Worm (Caenorhabditis elegans) whole organism, L2 larva: ENCODE measurements around the gene F44E7.5.

ENCODE experiments used
- C34F6.9 ChIP-seq: fragments of 150-350 bp; optimal IDR thresholded peaks from 2 replicates; lab custom pipeline; 2014; ENCODE audit warnings: missing biosample characterization, missing genetic modification characterization
- F13H6.1 ChIP-seq: sonication (generic microtip); optimal IDR thresholded peaks from 2 replicates; lab custom pipeline; 2016; ENCODE audit warnings: missing genetic modification characterization, missing compliant biosample characterization
- R02D3.7 ChIP-seq: fragments of 150-350 bp; optimal IDR thresholded peaks from 2 replicates; lab custom pipeline; 2014; ENCODE audit warnings: missing biosample characterization, missing genetic modification characterization
- Y55F3AM.14 ChIP-seq: fragments of 200-800 bp; sonication (Bioruptor generic); optimal IDR thresholded peaks from 2 replicates; lab custom pipeline; 2018; ENCODE audit warnings: mild to moderate bottlenecking, missing genetic modification characterization, missing compliant biosample characterization
- ZK546.5 ChIP-seq: sonication (generic microtip); optimal IDR thresholded peaks from 2 replicates; lab custom pipeline; 2017; ENCODE audit warnings: missing biosample characterization, missing genetic modification characterization
- alr-1 ChIP-seq: fragments of 150-350 bp; optimal IDR thresholded peaks from 2 replicates; lab custom pipeline; 2014; ENCODE audit warnings: missing biosample characterization, missing genetic modification characterization
- aly-2 ChIP-seq: fragments of 150-350 bp; optimal IDR thresholded peaks from 2 replicates; lab custom pipeline; 2014; ENCODE audit warnings: missing biosample characterization, missing genetic modification characterization
- ama-1 ChIP-seq: fragments of 150-350 bp; optimal IDR thresholded peaks from 2 replicates; lab custom pipeline; 2018; ENCODE audit warnings: inconsistent platforms
- blmp-1 ChIP-seq: sonication (generic microtip); optimal IDR thresholded peaks from 2 replicates; lab custom pipeline; 2017; ENCODE audit warnings: missing genetic modification characterization, mild to moderate bottlenecking, missing compliant biosample characterization, antibody characterized with exemption, moderate library complexity; ENCODE audit not compliant: insufficient read depth
- ceh-16 ChIP-seq: fragments of 150-350 bp; optimal IDR thresholded peaks from 2 replicates; lab custom pipeline; 2014; ENCODE audit warnings: missing biosample characterization, missing genetic modification characterization
- ceh-82 ChIP-seq: fragments of 150-350 bp; optimal IDR thresholded peaks from 2 replicates; lab custom pipeline; 2014; ENCODE audit warnings: missing biosample characterization, missing genetic modification characterization
- crh-2 ChIP-seq: sonication (generic microtip); optimal IDR thresholded peaks from 2 replicates; lab custom pipeline; 2017; ENCODE audit warnings: missing biosample characterization, missing genetic modification characterization
- egl-27 ChIP-seq: sonication (generic microtip); optimal IDR thresholded peaks from 3 replicates; lab custom pipeline; 2017; ENCODE audit warnings: missing biosample characterization, missing genetic modification reagents, missing genetic modification characterization
- fos-1 ChIP-seq: fragments of 150-350 bp; optimal IDR thresholded peaks from 2 replicates; lab custom pipeline; 2014; ENCODE audit warnings: missing biosample characterization, missing genetic modification characterization
- gmeb-1 ChIP-seq: fragments of 150-350 bp; optimal IDR thresholded peaks from 2 replicates; lab custom pipeline; 2014; ENCODE audit warnings: missing biosample characterization, missing genetic modification characterization
- lin-11 ChIP-seq: fragments of 150-350 bp; sonication (generic microtip); optimal IDR thresholded peaks from 2 replicates; lab custom pipeline; 2014; ENCODE audit warnings: missing biosample characterization, missing genetic modification characterization, inconsistent platforms, mixed read lengths
- lin-13 ChIP-seq: fragments of 150-350 bp; optimal IDR thresholded peaks from 2 replicates; lab custom pipeline; 2014; ENCODE audit warnings: missing biosample characterization, missing genetic modification reagents, missing genetic modification characterization
- lin-39 ChIP-seq: fragments of 150-350 bp; optimal IDR thresholded peaks from 2 replicates; lab custom pipeline; 2014; ENCODE audit warnings: missing biosample characterization, missing genetic modification reagents, missing genetic modification characterization
- lsy-2 ChIP-seq, 2 experiments: fragments of 150-350 bp in 1 of 2; sonication (generic microtip) in 1 of 2; optimal IDR thresholded peaks; 2 replicates each; lab custom pipeline; 2014 to 2017; ENCODE audit warnings: missing biosample characterization in 2 of 2, missing genetic modification characterization in 2 of 2
- mab-5 ChIP-seq: fragments of 150-350 bp; optimal IDR thresholded peaks from 2 replicates; lab custom pipeline; 2014; ENCODE audit warnings: missing biosample characterization, missing genetic modification characterization
- mdl-1 ChIP-seq, 2 experiments: fragments of 150-350 bp in 1 of 2; sonication (generic microtip) in 1 of 2; optimal IDR thresholded peaks; 2 replicates each; lab custom pipeline; 2017; ENCODE audit warnings: missing biosample characterization in 2 of 2, missing genetic modification characterization in 2 of 2
- nhr-10 ChIP-seq: sonication (generic microtip); optimal IDR thresholded peaks from 2 replicates; lab custom pipeline; 2017; ENCODE audit warnings: missing biosample characterization, missing genetic modification characterization
- nhr-11 ChIP-seq: fragments of 150-350 bp; optimal IDR thresholded peaks from 2 replicates; lab custom pipeline; 2014; ENCODE audit warnings: missing biosample characterization, missing genetic modification characterization
- nhr-12 ChIP-seq: fragments of 150-350 bp; optimal IDR thresholded peaks from 2 replicates; lab custom pipeline; 2014; ENCODE audit warnings: missing biosample characterization, missing genetic modification characterization
- nhr-129 ChIP-seq: fragments of 150-350 bp; optimal IDR thresholded peaks from 2 replicates; lab custom pipeline; 2014; ENCODE audit warnings: missing biosample characterization, missing genetic modification characterization
- nhr-21 ChIP-seq: fragments of 150-350 bp; optimal IDR thresholded peaks from 2 replicates; lab custom pipeline; 2014; ENCODE audit warnings: missing biosample characterization, missing genetic modification characterization
- nhr-23 ChIP-seq: fragments of 150-350 bp; optimal IDR thresholded peaks from 2 replicates; lab custom pipeline; 2014; ENCODE audit warnings: missing biosample characterization, missing genetic modification reagents, missing genetic modification characterization
- nhr-25 ChIP-seq: fragments of 150-350 bp; sonication (generic microtip); optimal IDR thresholded peaks from 3 replicates; lab custom pipeline; 2014; ENCODE audit warnings: missing biosample characterization, missing genetic modification characterization
- nhr-6 ChIP-seq: fragments of 150-350 bp; optimal IDR thresholded peaks from 2 replicates; lab custom pipeline; 2014; ENCODE audit warnings: missing biosample characterization, missing genetic modification characterization
- nhr-77 ChIP-seq: fragments of 150-350 bp; optimal IDR thresholded peaks from 2 replicates; lab custom pipeline; 2014; ENCODE audit warnings: missing biosample characterization, missing genetic modification characterization
- peb-1 ChIP-seq: fragments of 150-350 bp; optimal IDR thresholded peaks from 2 replicates; lab custom pipeline; 2014; ENCODE audit warnings: missing biosample characterization, missing genetic modification characterization
- sem-4 ChIP-seq: fragments of 150-350 bp; optimal IDR thresholded peaks from 2 replicates; lab custom pipeline; 2014; ENCODE audit warnings: missing biosample characterization, missing genetic modification reagents, missing genetic modification characterization
- sma-3 ChIP-seq: sonication (generic microtip); optimal IDR thresholded peaks from 2 replicates; lab custom pipeline; 2016; ENCODE audit warnings: missing genetic modification reagents, missing genetic modification characterization, missing compliant biosample characterization
- sma-9 ChIP-seq, 2 experiments: fragments of 150-350 bp in 1 of 2; sonication (generic microtip) in 1 of 2; optimal IDR thresholded peaks; 2 replicates each; lab custom pipeline; 2014 to 2016; ENCODE audit warnings: missing genetic modification characterization in 2 of 2, mild to moderate bottlenecking in 1 of 2, missing biosample characterization in 1 of 2, missing compliant biosample characterization in 1 of 2, missing genetic modification reagents in 1 of 2, moderate library complexity in 1 of 2
- snpc-4 ChIP-seq: fragments of 150-350 bp; optimal IDR thresholded peaks from 2 replicates; lab custom pipeline; 2014; ENCODE audit warnings: missing biosample characterization, missing genetic modification characterization
- unc-39 ChIP-seq: fragments of 150-350 bp; optimal IDR thresholded peaks from 2 replicates; lab custom pipeline; 2014; ENCODE audit warnings: missing biosample characterization, missing genetic modification characterization
- unc-55 ChIP-seq: fragments of 150-350 bp; sonication (generic microtip); optimal IDR thresholded peaks from 3 replicates; lab custom pipeline; 2014; ENCODE audit warnings: missing biosample characterization, missing genetic modification reagents, missing genetic modification characterization
- unc-62 ChIP-seq: fragments of 150-350 bp; optimal IDR thresholded peaks from 2 replicates; lab custom pipeline; 2014; ENCODE audit warnings: missing biosample characterization, missing genetic modification reagents, missing genetic modification characterization
- zag-1 ChIP-seq: fragments of 150-350 bp; optimal IDR thresholded peaks from 2 replicates; lab custom pipeline; 2014; ENCODE audit warnings: missing biosample characterization, missing genetic modification characterization
- ztf-1 ChIP-seq: fragments of 200-800 bp; sonication (Bioruptor generic); conservative IDR thresholded peaks from 2 replicates; pipeline ENCODE4 v1.3.6; 2022; ENCODE audit warnings: missing genetic modification characterization, missing compliant biosample characterization
- ztf-11 ChIP-seq: sonication (generic microtip); optimal IDR thresholded peaks from 2 replicates; lab custom pipeline; 2017; ENCODE audit warnings: missing biosample characterization, missing genetic modification characterization
- ztf-4 ChIP-seq: fragments of 150-350 bp; optimal IDR thresholded peaks from 2 replicates; lab custom pipeline; 2014; ENCODE audit warnings: missing biosample characterization, missing genetic modification characterization

F44E7.5 gene

ce11 chrV:5799373-5799772, 18.7 kb upstream of the F44E7.5 start, which contains the start of gene cyn-17:
TSS of gene cyn-17 (plus strand) at chrV:5799673.
- TF ChIP-seq ceh-16: no peak
- TF ChIP-seq unc-39 (tag; lab: Kevin White, UChicago): no peak
- TF ChIP-seq nhr-12 (tag; lab: Kevin White, UChicago): no peak
- no peak for TF ChIP-seq aly-2 (tag; lab: Kevin White, UChicago)
- no peak for TF ChIP-seq zag-1 (tag; lab: Kevin White, UChicago)
- no peak for TF ChIP-seq lin-11 (tag; lab: Kevin White, UChicago)
- TF ChIP-seq nhr-129 (tag; lab: Kevin White, UChicago): no peak
- no peak for TF ChIP-seq nhr-10
- TF ChIP-seq lin-39: no peak
- no peak for TF ChIP-seq nhr-25 (tag; lab: Kevin White, UChicago)
- no peak for TF ChIP-seq lsy-2 (tag; optimal IDR thresholded peaks at IDR 0.05; lab: Kevin White, UChicago)
- no peak for TF ChIP-seq gmeb-1
- no peak for TF ChIP-seq unc-62
- no peak for TF ChIP-seq sem-4 (tag; lab: Kevin White, UChicago)
- no peak for TF ChIP-seq alr-1 (tag; lab: Kevin White, UChicago)
- no peak for TF ChIP-seq sma-3
- TF ChIP-seq ztf-1 (GFP tag; lab: Robert Waterston, UW): no peak

- TF ChIP-seq snpc-4 (tag; lab: Kevin White, UChicago) (no peak), nhr-12 (tag; lab: Kevin White, UChicago) (no peak), lin-11 (tag; lab: Kevin White, UChicago) (no peak), ceh-16 (no peak), mab-5 (tag; lab: Kevin White, UChicago) (no peak), unc-39 (tag; lab: Kevin White, UChicago) (no peak), nhr-11 (tag; lab: Kevin White, UChicago) (no peak), ztf-11 (tag; lab: Kevin White, UChicago) (no peak), nhr-129 (tag; lab: Kevin White, UChicago) (no peak), aly-2 (tag; lab: Kevin White, UChicago) (no peak), lsy-2 (tag; optimal IDR thresholded peaks at IDR 0.05; lab: Kevin White, UChicago) (no peak), F13H6.1 (no peak), ztf-1 (GFP tag; lab: Robert Waterston, UW) (no peak)
Measured at ce11 chrV:5798132-5798531, 17.4 kb upstream of the F44E7.5 start, which contains the start of gene nstp-3. TSS of gene nstp-3 (minus strand) at chrV:5798232.

- no peak for TF ChIP-seq nhr-12 (tag; lab: Kevin White, UChicago)
- TF ChIP-seq lin-13 (GFP tag; lab: Kevin White, UChicago): no peak
Measured at ce11 chrV:5792031-5792430, 11.3 kb upstream of the F44E7.5 start, which contains the start of gene ZC250.2. TSS of gene ZC250.2 (plus strand) at chrV:5792331.

- TF ChIP-seq ZK546.5 (tag; lab: Kevin White, UChicago) (no peak), ceh-82 (tag; lab: Kevin White, UChicago) (peak; percentile 63), ztf-11 (tag; lab: Kevin White, UChicago) (peak; percentile 16), zag-1 (tag; lab: Kevin White, UChicago) (peak; percentile 33), alr-1 (tag; lab: Kevin White, UChicago) (no peak), nhr-77 (tag; lab: Kevin White, UChicago) (peak; percentile 16), lin-13 (GFP tag; lab: Kevin White, UChicago) (peak; percentile 86), crh-2 (tag; lab: Kevin White, UChicago) (peak; percentile 69), nhr-21 (tag; lab: Kevin White, UChicago) (peak; percentile 58), mab-5 (tag; lab: Kevin White, UChicago) (peak; percentile 83), ceh-16 (no peak), sma-9 (GFP tag; optimal IDR thresholded peaks at IDR 0.05; lab: Kevin White, UChicago) (peak; percentile 91), sma-9 (tag; optimal IDR thresholded peaks at IDR 0.05; lab: Kevin White, UChicago) (no peak), sem-4 (tag; lab: Kevin White, UChicago) (peak; percentile 64), C34F6.9 (tag; lab: Kevin White, UChicago) (peak; percentile 87), snpc-4 (tag; lab: Kevin White, UChicago) (peak; percentile 30), Y55F3AM.14 (GFP tag; lab: Kevin White, UChicago) (peak; percentile 44), peb-1 (no peak), aly-2 (tag; lab: Kevin White, UChicago) (no peak), lin-39 (no peak), R02D3.7 (tag; lab: Kevin White, UChicago) (peak; percentile 7), ztf-4 (tag; lab: Kevin White, UChicago) (no peak), nhr-6 (peak; percentile 18), blmp-1 (tag; lab: Kevin White, UChicago) (peak; percentile 7), lsy-2 (tag; optimal IDR thresholded peaks at IDR 0.05; lab: Kevin White, UChicago) (peak; percentile 73 to 91), fos-1 (tag; lab: Kevin White, UChicago) (peak; percentile 66), nhr-129 (tag; lab: Kevin White, UChicago) (peak; percentile 87), ama-1 (lab: Kevin White, UChicago) (no peak), gmeb-1 (peak; percentile 86), nhr-23 (tag; lab: Kevin White, UChicago) (no peak), egl-27 (peak; percentile 47), lin-11 (tag; lab: Kevin White, UChicago) (peak; percentile 57), unc-55 (GFP tag; lab: Kevin White, UChicago) (peak; percentile 90), mdl-1 (tag; optimal IDR thresholded peaks at IDR 0.05; lab: Kevin White, UChicago) (peak in 1 of 2 experiments; percentile 29), F13H6.1 (peak; percentile 85), sma-3 (peak; percentile 90)
Measured at ce11 chrV:5790497-5791280, 10.0 kb upstream of the F44E7.5 start, which contains the start of the genes nhr-142 and F44E7.9. TSS of gene nhr-142 (minus strand) at chrV:5790553. TSS of gene F44E7.9 (plus strand) at chrV:5791230.
